Worm (Caenorhabditis elegans): ENCODE results near the gene srxa-4.

The srxa-4 gene

DNA sequence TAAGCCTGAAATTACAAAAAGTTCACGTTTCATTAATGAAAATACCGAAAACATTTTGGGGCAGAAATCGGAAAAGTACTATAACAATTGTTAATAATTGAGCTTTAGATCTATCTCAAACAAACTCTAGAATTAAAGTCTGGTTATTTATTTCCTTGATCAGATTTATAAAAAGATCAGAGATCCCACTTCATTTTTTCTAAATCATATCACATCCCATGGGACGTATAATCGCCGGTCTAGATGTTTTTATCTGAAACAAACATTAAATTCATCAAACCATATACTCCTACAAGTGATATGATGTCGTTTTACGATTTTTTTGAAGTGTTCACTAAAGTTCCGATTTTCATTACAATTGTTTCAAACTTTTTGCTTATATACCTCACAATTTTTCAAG is 8.6 kb upstream of the srxa-4 start, which contains the start of gene str-41:
TSS of gene str-41 (plus strand) at position 301 of the 400 bp plus-strand sequence.
- TF ChIP-seq ets-7 (tag; optimal IDR thresholded peaks at IDR 0.05) (no peak), ceh-13 (GFP tag; optimal IDR thresholded peaks at IDR 0.05) (no peak), ceh-36 (tag; optimal IDR thresholded peaks at IDR 0.05) (no peak), hmg-4 (GFP tag; optimal IDR thresholded peaks at IDR 0.05) (no peak), tbx-37 (GFP tag; conservative IDR thresholded peaks at IDR 0.05) (no peak), sea-1 (GFP tag; conservative IDR thresholded peaks at IDR 0.05) (no peak), aly-1 (tag; optimal IDR thresholded peaks at IDR 0.05) (no peak), hmbx-1 (tag; optimal IDR thresholded peaks at IDR 0.05) (no peak)

DNA sequence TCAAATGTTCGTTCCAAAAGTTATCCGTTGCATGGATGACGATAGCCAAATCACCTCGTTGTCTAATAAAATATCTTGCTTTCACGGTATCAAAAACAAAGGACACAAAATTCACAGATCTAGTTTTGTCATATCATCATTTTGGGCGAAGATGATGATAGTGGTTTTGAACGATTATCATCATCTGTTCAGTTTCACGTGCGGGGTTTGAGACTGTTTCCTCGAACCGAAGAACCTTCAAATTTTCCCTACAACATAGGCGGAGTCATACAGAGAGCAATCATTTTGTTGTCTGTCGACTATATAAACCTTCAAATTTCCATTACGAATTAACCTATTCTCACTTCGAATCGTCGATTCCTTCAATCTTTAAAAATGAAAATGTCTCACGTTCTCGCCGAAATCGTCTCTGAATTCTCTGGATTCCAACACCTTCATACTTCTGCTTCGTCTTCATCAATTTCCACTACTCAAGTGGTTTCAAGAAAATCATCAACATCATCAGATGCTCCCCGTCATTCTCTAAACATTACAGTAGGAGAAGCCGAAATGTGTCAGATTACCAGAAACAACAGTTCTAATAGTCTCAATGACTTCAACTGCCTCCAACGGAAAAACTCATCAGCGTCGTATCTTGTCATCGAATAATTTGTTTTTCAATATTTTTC is 7.0 kb upstream of the srxa-4 start, which contains the start of gene F18E3.11:
TSS of gene F18E3.11 (plus strand) at position 376 of the 668 bp plus-strand sequence.
- TF ChIP-seq hmg-4 (GFP tag; optimal IDR thresholded peaks at IDR 0.05), result no peak
- TF ChIP-seq pes-1 (GFP tag; IDR thresholded peaks at IDR 0.05), result no peak
- TF ChIP-seq ceh-36 (tag; optimal IDR thresholded peaks at IDR 0.05), result no peak
- TF ChIP-seq flt-1 (GFP tag; IDR thresholded peaks at IDR 0.05), result no peak

DNA sequence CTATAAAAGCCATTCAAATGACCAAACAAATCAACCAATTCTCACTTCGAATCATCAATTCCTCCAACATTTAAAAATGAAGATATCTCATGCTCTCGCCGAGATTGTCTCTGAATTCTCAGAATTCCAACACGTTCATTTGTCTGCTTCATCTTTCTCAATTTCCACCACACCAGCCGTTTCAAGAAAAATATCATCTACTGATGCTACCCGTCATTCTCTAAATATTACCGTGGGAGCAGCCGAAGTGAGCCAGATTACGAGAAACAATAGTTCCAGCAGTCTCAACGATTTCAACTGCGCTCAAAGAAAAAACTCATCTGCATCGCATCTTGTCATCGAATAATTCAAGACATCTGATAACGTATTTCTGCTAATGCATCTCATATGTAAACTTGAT is 5.4 kb upstream of the srxa-4 start, which contains the start of gene F18E3.12:
TSS of gene F18E3.12 (plus strand) at position 77 of the 400 bp plus-strand sequence.
- TF ChIP-seq tbx-37 (GFP tag; conservative IDR thresholded peaks at IDR 0.05), result no peak
- TF ChIP-seq hmg-4 (GFP tag; optimal IDR thresholded peaks at IDR 0.05), result no peak
- TF ChIP-seq F13C5.2 (tag; optimal IDR thresholded peaks at IDR 0.05), result no peak
- TF ChIP-seq ama-1 (optimal IDR thresholded peaks at IDR 0.05), result no peak
- no peak for TF ChIP-seq hnd-1 (tag; optimal IDR thresholded peaks at IDR 0.05)
- no peak for TF ChIP-seq aly-1 (tag; optimal IDR thresholded peaks at IDR 0.05)
- no peak for TF ChIP-seq tra-4 (tag; optimal IDR thresholded peaks at IDR 0.05)
- no peak for TF ChIP-seq tbx-11 (GFP tag; IDR thresholded peaks at IDR 0.05)
- no peak for TF ChIP-seq hmbx-1 (tag; optimal IDR thresholded peaks at IDR 0.05)
- TF ChIP-seq pes-1 (GFP tag; IDR thresholded peaks at IDR 0.05), result no peak
- TF ChIP-seq B0310.2 (tag; optimal IDR thresholded peaks at IDR 0.05), result no peak
- TF ChIP-seq sea-1 (GFP tag; conservative IDR thresholded peaks at IDR 0.05), result no peak
- TF ChIP-seq ceh-36 (tag; optimal IDR thresholded peaks at IDR 0.05), result no peak
- TF ChIP-seq ets-7 (tag; optimal IDR thresholded peaks at IDR 0.05), result no peak
- no peak for TF ChIP-seq flt-1 (GFP tag; IDR thresholded peaks at IDR 0.05)
- no peak for TF ChIP-seq scrt-1 (GFP tag; IDR thresholded peaks at IDR 0.05)
- TF ChIP-seq ceh-13 (GFP tag; optimal IDR thresholded peaks at IDR 0.05), result no peak

DNA sequence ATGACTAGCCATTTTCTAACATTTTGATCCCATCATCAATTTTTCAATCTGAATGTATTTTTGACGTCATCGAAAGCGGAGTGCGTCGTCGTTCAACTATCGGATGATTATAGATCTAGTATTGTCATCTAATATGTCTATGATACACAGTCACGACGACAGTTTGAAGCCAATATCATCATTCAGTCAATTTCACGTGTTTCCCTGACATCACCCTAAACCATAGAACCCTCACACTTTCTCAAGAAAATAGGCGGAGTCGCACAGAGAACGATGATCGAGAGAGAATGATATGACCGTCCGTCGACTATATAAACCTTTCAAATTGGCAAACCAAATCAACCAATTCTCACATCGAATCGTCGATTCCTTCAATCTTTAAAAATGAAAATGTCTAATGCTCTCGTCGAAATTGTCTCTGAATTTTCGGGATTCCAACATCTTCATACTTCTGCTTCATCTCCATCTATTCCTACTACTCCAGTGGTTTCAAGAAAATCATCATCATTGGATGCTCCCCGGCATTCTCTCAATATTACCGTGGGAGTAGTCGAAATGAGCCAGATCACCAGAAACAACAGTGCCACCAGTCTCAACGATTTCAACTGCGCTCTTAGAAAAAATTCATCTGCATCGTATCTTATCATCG is 4.4 kb upstream of the srxa-4 start, which contains the start of gene F18E3.13:
TSS of gene F18E3.13 (plus strand) at position 385 of the 649 bp plus-strand sequence.
- no peak for TF ChIP-seq tbx-11 (GFP tag; IDR thresholded peaks at IDR 0.05)
- TF ChIP-seq pes-1 (GFP tag; IDR thresholded peaks at IDR 0.05), result no peak

DNA sequence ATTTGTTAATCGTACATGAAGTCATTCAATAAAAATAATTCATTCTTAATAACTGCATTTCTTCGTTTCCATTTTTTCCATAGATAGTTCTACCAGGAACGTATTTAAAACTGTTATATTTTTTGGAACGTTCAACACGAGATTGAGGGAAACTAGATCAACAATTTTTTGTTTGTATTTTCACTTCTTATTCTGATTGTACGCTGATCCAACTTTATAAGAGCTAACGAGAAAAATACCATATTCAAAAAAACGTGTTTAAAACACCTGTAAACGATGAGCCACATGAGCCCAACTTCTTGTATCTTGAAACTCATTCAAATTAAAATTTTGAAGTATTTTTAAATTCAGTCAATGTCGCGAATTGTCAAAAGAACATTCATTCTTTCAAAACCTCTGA is 3.7 kb upstream of the srxa-4 start:
- TF ChIP-seq sea-1 (GFP tag; conservative IDR thresholded peaks at IDR 0.05) (no peak), ceh-36 (tag; optimal IDR thresholded peaks at IDR 0.05) (no peak), flt-1 (GFP tag; IDR thresholded peaks at IDR 0.05) (no peak), hmbx-1 (tag; optimal IDR thresholded peaks at IDR 0.05) (no peak), hnd-1 (tag; optimal IDR thresholded peaks at IDR 0.05) (no peak), tbx-11 (GFP tag; IDR thresholded peaks at IDR 0.05) (no peak)

DNA sequence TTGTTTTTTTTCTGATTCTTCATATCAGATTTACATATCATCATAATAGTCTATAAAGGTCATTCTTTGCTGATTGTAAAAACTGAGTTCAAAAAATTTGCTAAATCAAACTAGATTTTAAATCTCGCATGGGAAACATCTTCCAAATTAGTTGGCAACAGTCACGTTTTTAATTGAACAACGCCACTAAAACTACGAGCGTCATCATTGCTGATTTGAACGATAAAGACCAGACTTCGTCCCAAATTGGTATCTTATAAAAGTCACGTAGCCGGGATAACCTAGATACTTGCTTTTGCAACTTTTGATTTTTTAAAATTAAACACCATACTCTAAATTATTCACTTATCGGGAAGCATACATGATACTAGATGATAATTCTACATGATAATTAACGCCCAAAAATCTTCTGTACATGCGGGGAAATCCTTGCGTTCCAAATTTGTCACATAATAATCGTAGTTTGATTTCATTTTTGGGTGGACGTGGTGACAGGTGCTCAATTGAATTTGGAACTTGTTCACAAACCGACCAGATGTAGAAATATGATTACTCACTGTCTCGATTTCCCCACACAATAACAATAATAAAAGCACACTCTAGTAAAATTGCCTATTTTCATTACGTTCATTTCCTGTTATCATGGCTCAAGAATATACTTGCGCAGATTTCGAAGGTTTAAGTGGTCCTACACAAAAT is 3.1 kb upstream of the srxa-4 start, which contains the start of gene srw-67:
TSS of gene srw-67 (plus strand) at position 643 of the 699 bp plus-strand sequence.
- no peak for TF ChIP-seq ceh-13 (GFP tag; optimal IDR thresholded peaks at IDR 0.05)
- TF ChIP-seq tbx-37 (GFP tag; conservative IDR thresholded peaks at IDR 0.05), result no peak
- no peak for TF ChIP-seq flt-1 (GFP tag; IDR thresholded peaks at IDR 0.05)
- no peak for TF ChIP-seq tra-4 (tag; optimal IDR thresholded peaks at IDR 0.05)
- TF ChIP-seq hnd-1 (tag; optimal IDR thresholded peaks at IDR 0.05), result no peak
- no peak for TF ChIP-seq B0310.2 (tag; optimal IDR thresholded peaks at IDR 0.05)
- TF ChIP-seq F13C5.2 (tag; optimal IDR thresholded peaks at IDR 0.05), result no peak
- TF ChIP-seq pes-1 (GFP tag; IDR thresholded peaks at IDR 0.05), result no peak
- TF ChIP-seq hmbx-1 (tag; optimal IDR thresholded peaks at IDR 0.05), result no peak
- TF ChIP-seq aly-1 (tag; optimal IDR thresholded peaks at IDR 0.05), result no peak
- TF ChIP-seq ceh-36 (tag; optimal IDR thresholded peaks at IDR 0.05), result no peak
- no peak for TF ChIP-seq hmg-4 (GFP tag; optimal IDR thresholded peaks at IDR 0.05)
- TF ChIP-seq scrt-1 (GFP tag; IDR thresholded peaks at IDR 0.05), result no peak
- no peak for TF ChIP-seq ets-7 (tag; optimal IDR thresholded peaks at IDR 0.05)
- no peak for TF ChIP-seq ama-1 (optimal IDR thresholded peaks at IDR 0.05)

DNA sequence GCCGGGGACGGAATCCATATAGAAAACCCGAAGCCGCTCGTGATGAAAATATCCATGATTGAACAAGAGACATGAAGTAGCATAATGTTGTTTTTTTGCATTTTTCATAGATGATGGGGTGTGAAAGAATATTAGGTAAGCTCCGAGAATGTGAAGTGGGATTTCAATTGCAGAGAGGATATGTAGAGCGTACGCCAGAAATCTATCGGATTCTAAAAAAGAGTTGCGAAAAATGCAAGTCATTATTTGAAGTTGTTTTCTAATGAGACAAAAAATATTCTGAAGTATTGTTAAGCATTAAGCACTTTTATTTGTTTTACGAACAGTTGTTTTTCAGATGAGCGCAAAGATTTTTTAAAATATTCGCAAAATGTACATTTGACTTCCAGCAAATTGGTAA is 4.1 kb downstream of the srxa-4 start, which contains the start of gene F18E3.10:
TSS of gene F18E3.10 (minus strand) at position 101 of the 400 bp plus-strand sequence.
- no peak for TF ChIP-seq hnd-1 (tag; optimal IDR thresholded peaks at IDR 0.05)
- no peak for TF ChIP-seq flt-1 (GFP tag; IDR thresholded peaks at IDR 0.05)
- TF ChIP-seq tbx-37 (GFP tag; conservative IDR thresholded peaks at IDR 0.05), result no peak
- TF ChIP-seq pes-1 (GFP tag; IDR thresholded peaks at IDR 0.05), result no peak
- no peak for TF ChIP-seq tbx-11 (GFP tag; IDR thresholded peaks at IDR 0.05)
- TF ChIP-seq ceh-36 (tag; optimal IDR thresholded peaks at IDR 0.05), result no peak
- no peak for TF ChIP-seq F13C5.2 (tag; optimal IDR thresholded peaks at IDR 0.05)
- TF ChIP-seq hmbx-1 (tag; optimal IDR thresholded peaks at IDR 0.05), result no peak
- no peak for TF ChIP-seq ets-7 (tag; optimal IDR thresholded peaks at IDR 0.05)
- no peak for TF ChIP-seq tra-4 (tag; optimal IDR thresholded peaks at IDR 0.05)
- no peak for TF ChIP-seq B0310.2 (tag; optimal IDR thresholded peaks at IDR 0.05)
- no peak for TF ChIP-seq aly-1 (tag; optimal IDR thresholded peaks at IDR 0.05)
- no peak for TF ChIP-seq sea-1 (GFP tag; conservative IDR thresholded peaks at IDR 0.05)
- TF ChIP-seq ama-1 (optimal IDR thresholded peaks at IDR 0.05), result no peak
- TF ChIP-seq ceh-13 (GFP tag; optimal IDR thresholded peaks at IDR 0.05), result no peak
- no peak for TF ChIP-seq hmg-4 (GFP tag; optimal IDR thresholded peaks at IDR 0.05)
- no peak for TF ChIP-seq scrt-1 (GFP tag; IDR thresholded peaks at IDR 0.05)

Measured in whole organism, early embryonic.